Fruit fly (Drosophila melanogaster): ENCODE measurements around the gene CG1552.
A peak's percentile ranks its signal among the peaks of the same experiment; 100 is the strongest.

CG1552 gene

DNA sequence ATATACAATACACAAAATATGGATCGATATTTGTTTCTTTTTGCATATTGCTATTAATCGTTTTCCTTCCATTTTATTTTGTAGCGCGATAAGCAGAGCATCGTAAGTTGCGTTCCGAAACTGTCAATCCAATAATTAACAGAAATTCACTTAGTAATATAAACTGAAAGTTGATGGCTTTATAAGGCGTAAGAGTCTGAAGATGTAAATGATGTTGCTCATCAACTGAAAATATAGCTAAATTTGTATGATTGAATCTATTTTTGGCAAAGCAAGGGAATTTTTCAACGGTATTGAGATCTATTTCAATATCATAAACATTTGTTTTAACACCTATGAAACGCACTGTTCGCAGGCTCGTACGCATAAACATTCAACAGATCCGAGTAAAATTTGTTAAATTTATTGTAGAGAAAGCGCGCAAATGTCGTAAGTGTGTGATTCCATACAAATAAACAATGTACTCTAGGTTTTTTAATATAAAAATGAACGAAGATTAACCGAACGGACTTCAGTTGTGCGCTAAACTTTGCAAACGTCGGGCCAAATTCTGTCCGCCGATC lies 35.5 kb upstream of the CG1552 start, which contains the start of gene Vago (continued):
- no peak for TF ChIP-seq CG11762 (GFP tag; optimal IDR thresholded peaks at IDR 0.05; ENCODE audit: insufficient read depth)
- no peak for TF ChIP-seq CG4318 (GFP tag; optimal IDR thresholded peaks at IDR 0.05)
- TF ChIP-seq esn (GFP tag; optimal IDR thresholded peaks at IDR 0.05): peak; percentile 48
- no peak for TF ChIP-seq CG8632 (GFP tag; optimal IDR thresholded peaks at IDR 0.05)
- TF ChIP-seq Sox14 (GFP tag; optimal IDR thresholded peaks at IDR 0.05): no peak
- TF ChIP-seq CG10631 (GFP tag; optimal IDR thresholded peaks at IDR 0.05): no peak
- TF ChIP-seq Hr4 (GFP tag; optimal IDR thresholded peaks at IDR 0.05): peak; percentile 31
- TF ChIP-seq Gug (GFP tag; IDR thresholded peaks at IDR 0.05): no peak
- peak; percentile 15 for TF ChIP-seq pdm3 (GFP tag; optimal IDR thresholded peaks at IDR 0.05)
- no peak for TF ChIP-seq CG7368 (GFP tag; optimal IDR thresholded peaks at IDR 0.05)
- peak; percentile 21 for TF ChIP-seq CG6276 (GFP tag; optimal IDR thresholded peaks at IDR 0.05)
- TF ChIP-seq svp (GFP tag): peak; percentile 61
- peak; percentile 2 for TF ChIP-seq CG6808 (GFP tag; optimal IDR thresholded peaks at IDR 0.05)
- TF ChIP-seq CG10669 (GFP tag; optimal IDR thresholded peaks at IDR 0.05): peak; percentile 12
- TF ChIP-seq Blimp-1 (GFP tag; optimal IDR thresholded peaks at IDR 0.05): no peak
- TF ChIP-seq Ets21C (GFP tag; optimal IDR thresholded peaks at IDR 0.05): no peak
- no peak for TF ChIP-seq vri (GFP tag; optimal IDR thresholded peaks at IDR 0.05)
- no peak for TF ChIP-seq salr (GFP tag; optimal IDR thresholded peaks at IDR 0.05)
- no peak for TF ChIP-seq Ets96B (tag; optimal IDR thresholded peaks at IDR 0.05)
- no peak for TF ChIP-seq CG15336 (GFP tag; IDR thresholded peaks at IDR 0.05)
- TF ChIP-seq Hr39 (GFP tag; optimal IDR thresholded peaks at IDR 0.05): peak; percentile 19
- no peak for TF ChIP-seq Sox15 (GFP tag; optimal IDR thresholded peaks at IDR 0.05)
- TF ChIP-seq CG3919 (GFP tag; optimal IDR thresholded peaks at IDR 0.05): no peak
- TF ChIP-seq fd85E (GFP tag; optimal IDR thresholded peaks at IDR 0.05): no peak
- no peak for TF ChIP-seq eg (GFP tag; IDR thresholded peaks at IDR 0.05)
- no peak for TF ChIP-seq CG6854 (GFP tag; optimal IDR thresholded peaks at IDR 0.05)
- peak; percentile 2 for TF ChIP-seq Eip75B (GFP tag; optimal IDR thresholded peaks at IDR 0.05)
- TF ChIP-seq lz (GFP tag; optimal IDR thresholded peaks at IDR 0.05): peak; percentile 16
- no peak for TF ChIP-seq CG8119 (GFP tag; IDR thresholded peaks at IDR 0.05)
- TF ChIP-seq CG3032 (tag; optimal IDR thresholded peaks at IDR 0.05): no peak

DNA sequence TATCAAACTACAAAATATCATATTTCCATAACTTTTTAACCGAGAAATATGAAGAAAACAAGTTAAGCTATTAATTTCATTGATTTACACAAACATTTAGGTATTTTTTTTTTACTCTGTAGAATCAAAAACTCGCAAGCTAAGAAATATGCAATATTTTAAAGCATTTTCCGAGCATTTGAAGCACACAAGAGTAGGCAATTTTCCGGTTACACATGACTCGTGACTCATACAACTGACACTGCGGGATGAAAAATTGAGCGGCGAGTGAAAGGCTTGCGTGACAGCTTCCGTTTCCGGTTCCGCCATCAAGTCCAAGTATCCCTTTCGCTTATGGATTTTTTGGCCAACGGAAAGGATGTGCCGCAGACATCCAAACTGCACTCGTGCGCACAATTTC lies 34.0 kb upstream of the CG1552 start:
- TF ChIP-seq CG4318 (GFP tag; optimal IDR thresholded peaks at IDR 0.05): no peak
- TF ChIP-seq achi (GFP tag; optimal IDR thresholded peaks at IDR 0.05): peak; percentile 9
- no peak for TF ChIP-seq CG11762 (GFP tag; optimal IDR thresholded peaks at IDR 0.05; ENCODE audit: insufficient read depth)
- TF ChIP-seq CG10631 (GFP tag; optimal IDR thresholded peaks at IDR 0.05): no peak
- TF ChIP-seq Eip78C (GFP tag): peak; percentile 64
- TF ChIP-seq svp (GFP tag): peak; percentile 45
- no peak for TF ChIP-seq acj6 (GFP tag; optimal IDR thresholded peaks at IDR 0.05)
- 0 out of 3 replicates have a peak, but pooled peaks have one; percentile 13 for TF ChIP-seq eg (GFP tag; IDR thresholded peaks at IDR 0.05)

DNA sequence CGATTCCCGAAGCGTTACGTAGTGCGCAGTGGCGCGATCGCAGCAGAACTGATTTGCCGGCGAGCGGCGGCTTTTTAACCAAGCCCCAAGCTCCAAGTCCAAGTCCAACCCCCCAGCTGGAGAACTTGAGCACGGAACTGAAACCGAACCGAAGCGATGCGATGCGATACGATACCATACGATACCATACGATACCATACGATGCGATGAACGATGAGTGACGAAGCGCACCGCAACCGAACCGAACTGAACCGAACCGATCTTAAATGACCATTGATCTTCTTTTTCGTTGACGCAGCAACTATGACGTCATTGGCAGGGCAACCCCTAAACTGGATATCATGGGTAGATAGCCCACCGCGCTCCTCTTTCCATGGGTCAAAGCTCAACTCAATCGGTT lies 32.9 kb upstream of the CG1552 start, which contains the start of gene sev:
sev (minus strand) TSS at position 50 of the 400 bp plus-strand sequence.
- peak; percentile 39 for TF ChIP-seq svp (GFP tag)
- no peak for TF ChIP-seq Sox102F (GFP tag; optimal IDR thresholded peaks at IDR 0.05)
- TF ChIP-seq Blimp-1 (GFP tag; optimal IDR thresholded peaks at IDR 0.05): no peak

DNA sequence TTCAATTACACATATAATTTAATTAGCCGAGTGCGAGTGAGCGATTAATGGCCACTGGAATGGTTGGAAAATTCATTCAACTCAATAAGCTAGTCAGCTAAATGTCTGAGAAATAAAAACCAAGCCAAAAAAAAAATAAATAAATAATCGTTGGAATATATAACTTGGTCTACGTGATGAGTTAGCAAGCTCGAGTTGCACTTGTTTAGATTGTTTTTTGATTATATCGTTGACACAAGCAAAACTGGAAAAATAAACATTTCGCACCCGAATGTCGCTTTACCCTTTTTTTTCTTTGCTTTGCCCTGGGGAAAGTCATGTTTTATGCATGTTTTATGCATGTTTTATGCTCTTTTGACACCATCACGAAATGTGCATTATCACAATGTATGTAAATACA lies 29.7 kb upstream of the CG1552 start:
- TF ChIP-seq CG4318 (GFP tag; optimal IDR thresholded peaks at IDR 0.05) (no peak), achi (GFP tag; optimal IDR thresholded peaks at IDR 0.05) (no peak), Ets96B (tag; optimal IDR thresholded peaks at IDR 0.05) (no peak), CG10631 (GFP tag; optimal IDR thresholded peaks at IDR 0.05) (no peak), Hr38 (GFP tag; optimal IDR thresholded peaks at IDR 0.05) (no peak)

Measured in whole organism, prepupa.